Worm (Caenorhabditis elegans): Measurements from ENCODE around the gene gpla-1.

The gpla-1 gene

DNA sequence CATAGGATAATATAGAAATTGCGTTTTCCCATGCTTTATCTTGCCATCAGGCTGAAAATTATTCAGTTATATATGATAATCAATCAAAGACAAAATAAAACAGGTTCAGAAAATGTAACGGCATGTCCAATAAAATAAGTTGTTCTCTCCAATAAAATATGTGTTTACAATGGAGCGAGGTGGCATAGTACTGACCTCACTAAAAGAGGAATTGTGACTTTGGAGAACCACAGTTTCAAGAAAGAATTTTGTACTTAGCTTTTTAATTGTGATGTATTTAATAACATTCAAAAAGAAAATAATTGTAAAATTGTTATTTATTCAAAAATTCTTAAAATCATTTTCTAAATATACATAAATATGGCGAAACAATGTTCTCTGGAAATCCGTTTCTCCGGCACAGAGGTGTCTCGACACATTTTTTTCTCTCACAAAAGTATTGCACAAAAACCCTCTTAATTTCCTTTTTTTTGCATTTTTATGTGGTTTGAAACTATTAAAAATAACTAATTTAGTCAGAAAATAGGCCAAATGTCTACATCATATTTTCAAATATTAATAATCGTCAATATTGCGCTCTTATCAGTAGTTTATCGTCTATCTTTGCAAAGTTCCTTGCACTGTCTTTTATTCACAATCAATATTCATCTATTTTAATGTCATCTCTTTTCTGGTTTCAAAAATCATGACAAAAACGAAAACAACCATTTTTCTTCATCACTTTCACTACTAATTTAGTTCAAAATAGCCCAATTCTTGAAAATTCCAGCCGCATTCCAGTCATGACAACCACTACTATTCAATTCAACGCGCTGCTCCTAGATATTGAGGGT, 4.2 kb downstream of the gpla-1 start, which contains the start of the genes aman-2 and F58H1.3:
Gene aman-2, minus strand, starts transcription at position 51 of the 833 bp plus-strand sequence.
Gene F58H1.3, plus strand, starts transcription at position 783 of the 833 bp plus-strand sequence.
- peak; percentile 74 for TF ChIP-seq mep-1 (tag; optimal IDR thresholded peaks at IDR 0.05)
- peak; percentile 50 for TF ChIP-seq nhr-28 (tag; optimal IDR thresholded peaks at IDR 0.05)
- peak in 1 of 2 experiments; percentile 77 for TF ChIP-seq hif-1 (tag; optimal IDR thresholded peaks at IDR 0.05)
- TF ChIP-seq gei-8 (GFP tag; optimal IDR thresholded peaks at IDR 0.05): no peak
- peak; percentile 27 for TF ChIP-seq dpl-1 (GFP tag; optimal IDR thresholded peaks at IDR 0.05)
- TF ChIP-seq hmg-1.1 (GFP tag; IDR thresholded peaks at IDR 0.05): 0 out of 2 replicates have a peak, but pooled peaks have one; percentile 21
- TF ChIP-seq lin-39 (tag; optimal IDR thresholded peaks at IDR 0.05): no peak
- TF ChIP-seq T20F7.1 (GFP tag; optimal IDR thresholded peaks at IDR 0.05): peak; percentile 62
- TF ChIP-seq dve-1 (tag; optimal IDR thresholded peaks at IDR 0.05; ENCODE audit: insufficient read depth): peak; percentile 9
- TF ChIP-seq vab-7 (GFP tag; IDR thresholded peaks at IDR 0.05): no peak
- peak; percentile 19 for TF ChIP-seq nhr-6 (tag; optimal IDR thresholded peaks at IDR 0.05)
- no peak for TF ChIP-seq F44E2.7 (GFP tag; IDR thresholded peaks at IDR 0.05)
- TF ChIP-seq hlh-30 (tag; optimal IDR thresholded peaks at IDR 0.05; ENCODE audit: insufficient read depth): peak; percentile 20
- no peak for TF ChIP-seq daf-16 (GFP tag; optimal IDR thresholded peaks at IDR 0.05)
- peak; percentile 41 for TF ChIP-seq daf-16 (tag; optimal IDR thresholded peaks at IDR 0.05)
- peak; percentile 47 for TF ChIP-seq fkh-10 (GFP tag; optimal IDR thresholded peaks at IDR 0.05)
- peak; percentile 71 for TF ChIP-seq lin-38 (GFP tag; IDR thresholded peaks at IDR 0.05)
- TF ChIP-seq lsy-2 (tag; optimal IDR thresholded peaks at IDR 0.05): peak in 1 of 2 experiments; percentile 68
- peak; percentile 62 for TF ChIP-seq unc-130 (GFP tag; optimal IDR thresholded peaks at IDR 0.05)
- peak; percentile 65 for TF ChIP-seq mes-2 (tag; optimal IDR thresholded peaks at IDR 0.05; ENCODE audit: poor library complexity, severe bottlenecking)
- TF ChIP-seq ceh-62 (tag; optimal IDR thresholded peaks at IDR 0.05): no peak

ce11 chrV:11929046-11929590, 8.5 kb downstream of the gpla-1 start, which contains the start of gene F58H1.2:
Gene F58H1.2, plus strand, starts transcription at chrV:11929096.
- no peak for TF ChIP-seq ztf-11 (tag; optimal IDR thresholded peaks at IDR 0.05)
- no peak for TF ChIP-seq cey-2 (tag; optimal IDR thresholded peaks at IDR 0.05; ENCODE audit: borderline replicate concordance, insufficient read depth)
- TF ChIP-seq unc-62 (GFP tag; optimal IDR thresholded peaks at IDR 0.05 in 1 of 2): peak in 1 of 2 experiments; percentile 93
- TF ChIP-seq unc-62 (tag; optimal IDR thresholded peaks at IDR 0.05): no peak
- no peak for TF ChIP-seq lin-29 (GFP tag; IDR thresholded peaks at IDR 0.05)

DNA sequence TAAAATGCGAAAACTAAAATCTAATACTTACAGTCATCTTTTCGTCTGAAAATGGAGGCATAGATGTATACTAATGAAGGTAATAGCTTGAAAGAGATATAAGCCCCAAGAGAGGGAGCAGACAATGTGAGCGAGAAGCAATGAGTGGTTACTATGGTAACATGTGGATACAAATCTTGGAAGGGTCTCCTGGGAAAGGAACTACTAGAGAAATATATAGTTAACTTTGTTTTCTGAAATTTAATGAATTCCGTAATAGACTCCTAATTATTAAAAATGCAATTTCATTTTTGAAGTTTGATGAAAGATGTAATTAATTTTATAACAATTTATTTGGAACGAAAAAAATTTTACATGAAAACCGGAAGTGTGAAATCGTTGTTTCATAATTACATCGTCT, 10.3 kb downstream of the gpla-1 start, which contains the start of gene osm-6:
Gene osm-6, minus strand, starts transcription at position 101 of the 400 bp plus-strand sequence.
- no peak for TF ChIP-seq unc-62 (GFP tag; optimal IDR thresholded peaks at IDR 0.05 in 1 of 2)
- TF ChIP-seq unc-62 (tag; optimal IDR thresholded peaks at IDR 0.05): no peak
- TF ChIP-seq ces-1 (GFP tag; optimal IDR thresholded peaks at IDR 0.05): no peak
- TF ChIP-seq nhr-111 (GFP tag; optimal IDR thresholded peaks at IDR 0.05): no peak
- TF ChIP-seq zfp-2 (tag; optimal IDR thresholded peaks at IDR 0.05): no peak
- no peak for TF ChIP-seq F10B5.3 (tag; optimal IDR thresholded peaks at IDR 0.05)

- TF ChIP-seq dve-1 (tag; optimal IDR thresholded peaks at IDR 0.05; ENCODE audit: insufficient read depth) (peak; percentile 80), mes-2 (tag; optimal IDR thresholded peaks at IDR 0.05; ENCODE audit: poor library complexity, severe bottlenecking) (no peak), zip-2 (tag; optimal IDR thresholded peaks at IDR 0.05) (no peak), D1046.2 (GFP tag; IDR thresholded peaks at IDR 0.05) (no peak), mxl-2 (GFP tag; conservative IDR thresholded peaks at IDR 0.05) (no peak), Y75B8A.6 (GFP tag; IDR thresholded peaks at IDR 0.05) (no peak), set-16 (GFP tag; IDR thresholded peaks at IDR 0.05) (no peak), F37D6.2 (tag; optimal IDR thresholded peaks at IDR 0.05) (no peak), zip-11 (GFP tag; IDR thresholded peaks at IDR 0.05) (no peak), unc-62 (GFP tag; optimal IDR thresholded peaks at IDR 0.05 in 1 of 2) (peak in 1 of 2 experiments; percentile 36), unc-62 (tag; optimal IDR thresholded peaks at IDR 0.05) (no peak), ceh-32 (tag; optimal IDR thresholded peaks at IDR 0.05; ENCODE audit: poor library complexity) (no peak), nhr-102 (tag; optimal IDR thresholded peaks at IDR 0.05) (no peak), dmd-6 (GFP tag; IDR thresholded peaks at IDR 0.05) (peak; percentile 51), hlh-30 (tag; optimal IDR thresholded peaks at IDR 0.05; ENCODE audit: insufficient read depth) (peak; percentile 80), lin-38 (GFP tag; IDR thresholded peaks at IDR 0.05) (no peak)
These were observed 15.7 kb downstream of the gpla-1 start for ce11 chrV:11921689-11922517.

Measured in whole organism, L4 larva.